Fruit fly (Drosophila melanogaster) whole organism, pupa: ENCODE results near the gene CG33766.

Experiments
- CG10348 ChIP-seq: fragments of 200-800 bp; sonication (Bioruptor generic); IDR thresholded peaks from 2 replicates; pipeline ENCODE4 v1.3.6; 2022; ENCODE audit warnings: missing biosample characterization, missing genetic modification characterization
- CG12605 ChIP-seq: fragments of 200-800 bp; sonication (Bioruptor generic); IDR thresholded peaks from 2 replicates; pipeline ENCODE4 v1.3.6; 2022; ENCODE audit warnings: missing biosample characterization, missing genetic modification characterization
- CG17806 ChIP-seq: fragments of 200-800 bp; sonication (Bioruptor generic); optimal IDR thresholded peaks from 2 replicates; lab custom pipeline; 2018; ENCODE audit warnings: missing biosample characterization, mild to moderate bottlenecking, missing genetic modification characterization, moderate library complexity
- CG32121 ChIP-seq: fragments of 200-800 bp; sonication (Bioruptor generic); IDR thresholded peaks from 2 replicates; pipeline ENCODE4 v1.3.6; 2022; ENCODE audit warnings: missing biosample characterization, missing genetic modification characterization
- CG34367 ChIP-seq: fragments of 200-800 bp; sonication (Bioruptor generic); optimal IDR thresholded peaks from 2 replicates; lab custom pipeline; 2018; ENCODE audit warnings: missing biosample characterization, mild to moderate bottlenecking, missing genetic modification characterization
- CG4496 ChIP-seq: fragments of 200-800 bp; sonication (Bioruptor generic); IDR thresholded peaks from 3 replicates; pipeline ENCODE4 v1.3.6; 2022; ENCODE audit warnings: missing biosample characterization, missing genetic modification characterization
- CG8301 ChIP-seq: fragments of 200-800 bp; sonication (Bioruptor generic); optimal IDR thresholded peaks from 2 replicates; lab custom pipeline; 2018; ENCODE audit warnings: missing biosample characterization, mild to moderate bottlenecking, missing genetic modification characterization
- D1 ChIP-seq: fragments of 200-800 bp; sonication (Bioruptor generic); optimal IDR thresholded peaks from 2 replicates; lab custom pipeline; 2018; ENCODE audit warnings: missing biosample characterization, mild to moderate bottlenecking, missing genetic modification characterization, moderate library complexity
- EcR ChIP-seq: fragments of 200-800 bp; sonication (Bioruptor generic); optimal IDR thresholded peaks from 3 replicates; lab custom pipeline; 2019; ENCODE audit warnings: missing biosample characterization, missing genetic modification characterization, mild to moderate bottlenecking, moderate library complexity, missing genetic modification reagents
- Ets98B ChIP-seq: fragments of 200-800 bp; sonication (Bioruptor generic); IDR thresholded peaks from 2 replicates; pipeline ENCODE4 v1.3.6; 2022; ENCODE audit warnings: missing biosample characterization, missing genetic modification characterization
- Pif1A ChIP-seq: fragments of 200-800 bp; sonication (Bioruptor generic); optimal IDR thresholded peaks from 3 replicates; lab custom pipeline; 2016; ENCODE audit warnings: missing biosample characterization, missing genetic modification characterization
- Pif1B ChIP-seq: fragments of 200-800 bp; sonication (Bioruptor generic); optimal IDR thresholded peaks from 3 replicates; lab custom pipeline; 2016; ENCODE audit warnings: missing biosample characterization, missing genetic modification characterization
- Snoo ChIP-seq: fragments of 200-800 bp; sonication (Bioruptor generic); optimal IDR thresholded peaks from 3 replicates; lab custom pipeline; 2017; ENCODE audit warnings: missing biosample characterization, mild to moderate bottlenecking, missing genetic modification characterization, inconsistent platforms
- fd96Ca ChIP-seq: fragments of 200-800 bp; sonication (Bioruptor generic); IDR thresholded peaks from 3 replicates; pipeline ENCODE4 v1.3.6; 2022; ENCODE audit warnings: missing biosample characterization, missing genetic modification characterization
- gl ChIP-seq: fragments of 200-800 bp; sonication (Bioruptor generic); optimal IDR thresholded peaks from 2 replicates; lab custom pipeline; 2018; ENCODE audit warnings: missing biosample characterization, mild to moderate bottlenecking, missing genetic modification characterization

Gene CG33766

dm6 chr3L:22693712-22694111, 48.3 kb downstream of the CG33766 start, which contains the start of the genes CG12546 and CG14453:
TSS of gene CG12546 (minus strand) at chr3L:22693812.
TSS of gene CG14453 (plus strand) at chr3L:22694083.
- TF ChIP-seq Pif1B (GFP tag; lab: Kevin White, UChicago), result no peak
- no peak for TF ChIP-seq CG12605 (GFP tag; lab: Robert Waterston, UW)
- no peak for TF ChIP-seq CG10348 (GFP tag; lab: Robert Waterston, UW)
- no peak for TF ChIP-seq CG17806 (tag; lab: Kevin White, UChicago)
- no peak for TF ChIP-seq Snoo (tag; lab: Kevin White, UChicago)
- TF ChIP-seq CG4496, result no peak
- no peak for TF ChIP-seq fd96Ca (GFP tag; lab: Robert Waterston, UW)
- no peak for TF ChIP-seq D1
- no peak for TF ChIP-seq Pif1A (GFP tag; lab: Kevin White, UChicago)
- no peak for TF ChIP-seq gl (tag; lab: Kevin White, UChicago)
- no peak for TF ChIP-seq CG34367
- TF ChIP-seq CG8301 (tag; lab: Kevin White, UChicago), result no peak

dm6 chr3L:22695653-22696052, 50.2 kb downstream of the CG33766 start, which contains the start of gene CG14452:
TSS of gene CG14452 (plus strand) at chr3L:22695953.
- TF ChIP-seq Pif1A (GFP tag; lab: Kevin White, UChicago) (no peak), CG32121 (GFP tag; lab: Robert Waterston, UW) (no peak), CG34367 (no peak), CG12605 (GFP tag; lab: Robert Waterston, UW) (no peak), Pif1B (GFP tag; lab: Kevin White, UChicago) (no peak), CG4496 (no peak), Ets98B (no peak), EcR (GFP tag; lab: Kevin White, UChicago) (no peak)
